Worm (Caenorhabditis elegans) whole organism, L1 larva: ENCODE measurements around the gene nhr-177.

ENCODE experiments used
- ama-1 ChIP-seq: fragments of 150-350 bp; optimal IDR thresholded peaks from 2 replicates; lab custom pipeline; 2014
- dsc-1 ChIP-seq: sonication (generic microtip); optimal IDR thresholded peaks from 2 replicates; lab custom pipeline; 2016; ENCODE audit warnings: mild to moderate bottlenecking, missing genetic modification characterization, missing compliant biosample characterization
- elt-2 ChIP-seq: sonication (generic microtip); optimal IDR thresholded peaks from 2 replicates; lab custom pipeline; 2016; ENCODE audit warnings: missing genetic modification characterization, mild to moderate bottlenecking, inconsistent platforms, missing compliant biosample characterization, missing genetic modification reagents
- elt-3 ChIP-seq, 6 experiments: fragments of 150-350 bp in 1 of 6; sonication (generic microtip); optimal IDR thresholded peaks; 2 replicates each; lab custom pipeline; 2017 to 2018; ENCODE audit warnings: missing biosample characterization in 6 of 6, missing genetic modification characterization in 6 of 6, inconsistent platforms in 1 of 6
- lir-3 ChIP-seq: sonication (generic microtip); optimal IDR thresholded peaks from 2 replicates; lab custom pipeline; 2016; ENCODE audit warnings: mild to moderate bottlenecking, missing genetic modification characterization, moderate library complexity, missing compliant biosample characterization; ENCODE audit not compliant: poor library complexity
- lsy-2 ChIP-seq, 2 experiments: fragments of 150-350 bp; optimal IDR thresholded peaks; 2 replicates each; lab custom pipeline; 2014; ENCODE audit warnings: missing biosample characterization in 2 of 2, missing genetic modification characterization in 2 of 2
- nhr-28 ChIP-seq: fragments of 150-350 bp; optimal IDR thresholded peaks from 2 replicates; lab custom pipeline; 2014; ENCODE audit warnings: missing biosample characterization, missing genetic modification characterization
- nhr-77 ChIP-seq: fragments of 150-350 bp; optimal IDR thresholded peaks from 2 replicates; lab custom pipeline; 2014; ENCODE audit warnings: missing biosample characterization, missing genetic modification characterization
- nhr-84 ChIP-seq: sonication (generic microtip); optimal IDR thresholded peaks from 2 replicates; lab custom pipeline; 2017; ENCODE audit warnings: missing biosample characterization, missing genetic modification characterization
- sup-37 ChIP-seq: fragments of 200-800 bp; sonication (Bioruptor generic); optimal IDR thresholded peaks from 2 replicates; lab custom pipeline; 2018; ENCODE audit warnings: mild to moderate bottlenecking, missing genetic modification characterization, missing compliant biosample characterization
- tbx-2 ChIP-seq: sonication (generic microtip); optimal IDR thresholded peaks from 2 replicates; lab custom pipeline; 2016; ENCODE audit warnings: missing genetic modification characterization, missing compliant biosample characterization
- tlp-1 ChIP-seq: fragments of 150-350 bp; optimal IDR thresholded peaks from 2 replicates; lab custom pipeline; 2014; ENCODE audit warnings: missing biosample characterization, missing genetic modification characterization
- unc-62 ChIP-seq: fragments of 150-350 bp; optimal IDR thresholded peaks from 2 replicates; lab custom pipeline; 2014; ENCODE audit warnings: missing biosample characterization, missing genetic modification reagents, missing genetic modification characterization
- ztf-4 ChIP-seq: fragments of 150-350 bp; optimal IDR thresholded peaks from 2 replicates; lab custom pipeline; 2014; ENCODE audit warnings: missing biosample characterization, missing genetic modification characterization

DNA sequence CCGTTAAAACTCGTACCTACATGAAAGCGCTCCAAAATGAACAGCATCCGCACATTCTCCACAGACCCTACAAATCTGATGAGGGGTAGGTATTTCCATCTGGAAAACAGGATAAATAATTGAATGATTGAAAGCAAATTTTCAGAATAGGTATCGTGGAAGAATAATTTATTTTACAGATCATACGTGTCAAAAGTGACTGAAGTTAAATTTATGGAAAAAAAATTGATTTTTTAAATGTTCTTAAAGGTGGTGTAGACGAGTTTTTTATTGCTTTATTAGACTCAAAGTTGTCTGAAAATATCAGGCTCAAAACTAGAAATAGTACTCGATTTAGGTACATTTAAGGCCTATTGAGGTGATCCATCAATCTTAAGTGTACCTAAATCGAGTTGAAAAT is 16.7 kb downstream of the nhr-177 start, which contains the start of gene nhr-237:
- TF ChIP-seq elt-3 (tag; optimal IDR thresholded peaks at IDR 0.05; lab: Kevin White, UChicago) (no peak), tbx-2 (tag; lab: Kevin White, UChicago) (no peak), elt-2 (tag; lab: Kevin White, UChicago) (no peak), nhr-28 (tag; lab: Kevin White, UChicago) (no peak), lir-3 (tag; lab: Kevin White, UChicago) (no peak), sup-37 (GFP tag; lab: Kevin White, UChicago) (no peak), ztf-4 (tag; lab: Kevin White, UChicago) (no peak), lsy-2 (tag; optimal IDR thresholded peaks at IDR 0.05; lab: Kevin White, UChicago) (no peak), dsc-1 (tag; lab: Kevin White, UChicago) (no peak), tlp-1 (tag; lab: Kevin White, UChicago) (no peak), nhr-84 (tag; lab: Kevin White, UChicago) (no peak), unc-62 (GFP tag; lab: Kevin White, UChicago) (no peak), nhr-77 (tag; lab: Kevin White, UChicago) (no peak), ama-1 (no peak)
